Fruit fly (Drosophila melanogaster) whole organism, prepupa: ENCODE measurements around the gene CG15286.

ENCODE experiments used
- Blimp-1 ChIP-seq: fragments of 200-800 bp; sonication (Bioruptor generic); optimal IDR thresholded peaks from 3 replicates; lab custom pipeline; 2017; ENCODE audit warnings: missing biosample characterization, missing genetic modification characterization, mild to moderate bottlenecking, moderate library complexity, missing genetic modification reagents
- CG11294 ChIP-seq: fragments of 200-800 bp; sonication (Bioruptor generic); IDR thresholded peaks from 2 replicates; pipeline ENCODE4 v1.3.6; 2022; ENCODE audit warnings: missing biosample characterization, missing genetic modification characterization
- CG11762 ChIP-seq: fragments of 200-800 bp; sonication (Bioruptor generic); optimal IDR thresholded peaks from 3 replicates; lab custom pipeline; 2016; ENCODE audit warnings: missing biosample characterization, missing genetic modification characterization; ENCODE audit not compliant: insufficient read depth
- CG11902 ChIP-seq: fragments of 200-800 bp; sonication (Bioruptor generic); optimal IDR thresholded peaks from 3 replicates; lab custom pipeline; 2016; ENCODE audit warnings: missing biosample characterization, missing genetic modification characterization
- CG1621 ChIP-seq: fragments of 200-800 bp; sonication (Bioruptor generic); optimal IDR thresholded peaks from 3 replicates; lab custom pipeline; 2018; ENCODE audit warnings: missing biosample characterization, mild to moderate bottlenecking, missing genetic modification characterization
- CG16779 ChIP-seq: fragments of 200-800 bp; sonication (Bioruptor generic); optimal IDR thresholded peaks from 3 replicates; lab custom pipeline; 2017; ENCODE audit warnings: missing biosample characterization, mild to moderate bottlenecking, missing genetic modification characterization
- CG3032 ChIP-seq: fragments of 200-800 bp; optimal IDR thresholded peaks from 2 replicates; lab custom pipeline; 2019; ENCODE audit warnings: missing biosample characterization, mild to moderate bottlenecking, missing genetic modification characterization, moderate library complexity
- CG31627 ChIP-seq: fragments of 200-800 bp; sonication (Bioruptor generic); optimal IDR thresholded peaks from 3 replicates; lab custom pipeline; 2016; ENCODE audit warnings: missing biosample characterization, missing genetic modification characterization
- CG32006 ChIP-seq: fragments of 200-800 bp; sonication (Bioruptor generic); optimal IDR thresholded peaks from 3 replicates; lab custom pipeline; 2017; ENCODE audit warnings: missing biosample characterization, mild to moderate bottlenecking, missing genetic modification characterization
- CG3919 ChIP-seq: fragments of 200-800 bp; sonication (Bioruptor generic); optimal IDR thresholded peaks from 3 replicates; lab custom pipeline; 2016; ENCODE audit warnings: missing biosample characterization, missing genetic modification characterization
- CG4318 ChIP-seq: fragments of 200-800 bp; sonication (Bioruptor generic); optimal IDR thresholded peaks from 3 replicates; lab custom pipeline; 2017; ENCODE audit warnings: missing biosample characterization, mild to moderate bottlenecking, missing genetic modification characterization
- CG6276 ChIP-seq: fragments of 200-800 bp; sonication (Bioruptor generic); optimal IDR thresholded peaks from 2 replicates; lab custom pipeline; 2017; ENCODE audit warnings: missing biosample characterization, mild to moderate bottlenecking, missing genetic modification characterization
- CG6792 ChIP-seq: fragments of 200-800 bp; sonication (Bioruptor generic); optimal IDR thresholded peaks from 3 replicates; lab custom pipeline; 2016; ENCODE audit warnings: missing biosample characterization, missing genetic modification characterization
- CG6808 ChIP-seq: fragments of 200-800 bp; sonication (Bioruptor generic); optimal IDR thresholded peaks from 3 replicates; lab custom pipeline; 2017; ENCODE audit warnings: missing biosample characterization, missing genetic modification characterization, mild to moderate bottlenecking, moderate library complexity, missing genetic modification reagents
- CG6854 ChIP-seq: fragments of 200-800 bp; sonication (Bioruptor generic); optimal IDR thresholded peaks from 2 replicates; lab custom pipeline; 2017; ENCODE audit warnings: missing biosample characterization, mild to moderate bottlenecking, missing genetic modification characterization
- CG7368 ChIP-seq: fragments of 200-800 bp; sonication (Bioruptor generic); optimal IDR thresholded peaks from 3 replicates; lab custom pipeline; 2016; ENCODE audit warnings: missing biosample characterization, missing genetic modification characterization
- CG8119 ChIP-seq: fragments of 200-800 bp; sonication (Bioruptor generic); IDR thresholded peaks from 3 replicates; pipeline ENCODE4 v1.3.6; 2022; ENCODE audit warnings: missing biosample characterization, missing genetic modification characterization
- CG8319 ChIP-seq: fragments of 200-800 bp; sonication (Bioruptor generic); optimal IDR thresholded peaks from 3 replicates; lab custom pipeline; 2016; ENCODE audit warnings: missing biosample characterization, missing genetic modification characterization
- CG8632 ChIP-seq: fragments of 200-800 bp; sonication (Bioruptor generic); optimal IDR thresholded peaks from 3 replicates; lab custom pipeline; 2016; ENCODE audit warnings: missing biosample characterization, missing genetic modification characterization
- Eip78C ChIP-seq: fragments of 200-800 bp; sonication (Bioruptor generic); peaks from one replicate; lab custom pipeline; 2016; ENCODE audit warnings: missing biosample characterization, missing genetic modification characterization
- Eip93F ChIP-seq: fragments of 200-800 bp; sonication (Bioruptor generic); optimal IDR thresholded peaks from 2 replicates; lab custom pipeline; 2016; ENCODE audit warnings: missing biosample characterization, mild to moderate bottlenecking, missing genetic modification characterization
- Ets96B ChIP-seq: fragments of 200-800 bp; optimal IDR thresholded peaks from 2 replicates; lab custom pipeline; 2019; ENCODE audit warnings: missing biosample characterization, mild to moderate bottlenecking, missing genetic modification characterization, moderate library complexity
- Gug ChIP-seq: fragments of 200-800 bp; sonication (Bioruptor generic); IDR thresholded peaks from 2 replicates; pipeline ENCODE4 v1.3.6; 2022; ENCODE audit warnings: missing biosample characterization, missing genetic modification characterization
- Hr39 ChIP-seq: fragments of 200-800 bp; sonication (Bioruptor generic); optimal IDR thresholded peaks from 2 replicates; lab custom pipeline; 2016; ENCODE audit warnings: missing biosample characterization, missing genetic modification characterization
- Hr4 ChIP-seq: fragments of 200-800 bp; sonication (Bioruptor generic); optimal IDR thresholded peaks from 3 replicates; lab custom pipeline; 2016; ENCODE audit warnings: missing biosample characterization, missing genetic modification characterization
- Lpt ChIP-seq: fragments of 200-800 bp; sonication (Bioruptor generic); optimal IDR thresholded peaks from 3 replicates; lab custom pipeline; 2016; ENCODE audit warnings: missing biosample characterization, missing genetic modification characterization
- Met ChIP-seq: fragments of 200-800 bp; sonication (Bioruptor generic); optimal IDR thresholded peaks from 3 replicates; lab custom pipeline; 2016; ENCODE audit warnings: missing biosample characterization, missing genetic modification characterization
- Smox ChIP-seq: fragments of 200-800 bp; sonication (Bioruptor generic); optimal IDR thresholded peaks from 3 replicates; lab custom pipeline; 2016; ENCODE audit warnings: missing biosample characterization, missing genetic modification characterization
- Sox102F ChIP-seq: fragments of 200-800 bp; sonication (Bioruptor generic); optimal IDR thresholded peaks from 2 replicates; lab custom pipeline; 2016; ENCODE audit warnings: missing biosample characterization, mild to moderate bottlenecking, missing genetic modification characterization
- Sox14 ChIP-seq: fragments of 200-800 bp; sonication (Bioruptor generic); optimal IDR thresholded peaks from 3 replicates; lab custom pipeline; 2016; ENCODE audit warnings: missing biosample characterization, missing genetic modification characterization
- Sox15 ChIP-seq: fragments of 200-800 bp; sonication (Bioruptor generic); optimal IDR thresholded peaks from 3 replicates; lab custom pipeline; 2016; ENCODE audit warnings: missing biosample characterization, missing genetic modification characterization
- acj6 ChIP-seq: fragments of 200-800 bp; sonication (Bioruptor generic); optimal IDR thresholded peaks from 3 replicates; lab custom pipeline; 2016; ENCODE audit warnings: missing biosample characterization, missing genetic modification characterization
- cyc ChIP-seq: fragments of 200-800 bp; sonication (Bioruptor generic); optimal IDR thresholded peaks from 3 replicates; lab custom pipeline; 2016; ENCODE audit warnings: missing biosample characterization, missing genetic modification characterization
- eg ChIP-seq: fragments of 200-800 bp; sonication (Bioruptor generic); IDR thresholded peaks from 3 replicates; pipeline ENCODE4 v1.3.6; 2022; ENCODE audit warnings: missing biosample characterization, missing genetic modification characterization
- esn ChIP-seq: fragments of 200-800 bp; sonication (Bioruptor generic); optimal IDR thresholded peaks from 2 replicates; lab custom pipeline; 2016; ENCODE audit warnings: missing biosample characterization, mild to moderate bottlenecking, missing genetic modification characterization, moderate library complexity
- fkh ChIP-seq: fragments of 200-800 bp; sonication (Bioruptor generic); optimal IDR thresholded peaks from 3 replicates; lab custom pipeline; 2017; ENCODE audit warnings: missing biosample characterization, mild to moderate bottlenecking, missing genetic modification characterization, moderate library complexity
- pdm3 ChIP-seq: fragments of 200-800 bp; sonication (Bioruptor generic); optimal IDR thresholded peaks from 3 replicates; lab custom pipeline; 2016; ENCODE audit warnings: missing biosample characterization, missing genetic modification characterization
- salr ChIP-seq, 2 experiments: fragments of 200-800 bp; sonication (Bioruptor generic); optimal IDR thresholded peaks; 3 replicates each; lab custom pipeline; 2016 to 2018; ENCODE audit warnings: missing biosample characterization in 2 of 2, missing genetic modification characterization in 2 of 2, mild to moderate bottlenecking in 1 of 2
- spab ChIP-seq: fragments of 200-800 bp; sonication (Bioruptor generic); optimal IDR thresholded peaks from 2 replicates; lab custom pipeline; 2017; ENCODE audit warnings: missing biosample characterization, mild to moderate bottlenecking, missing genetic modification characterization, missing genetic modification reagents
- ss ChIP-seq, 2 experiments: fragments of 200-800 bp; sonication (Bioruptor generic); optimal IDR thresholded peaks; 2 replicates in 1 of 2; 3 replicates in 1 of 2; lab custom pipeline; 2017 to 2018; ENCODE audit warnings: mild to moderate bottlenecking in 2 of 2, missing biosample characterization in 2 of 2, missing genetic modification characterization in 2 of 2, moderate library complexity in 1 of 2

CG15286 gene

dm6 chr2L:14373250-14373649 lies 35.2 kb downstream of the CG15286 start:
- TF ChIP-seq CG6792, result no peak

- TF ChIP-seq CG11902 (no peak), Eip78C (GFP tag; lab: Kevin White, UChicago) (peak; percentile 6)
Measured at dm6 chr2L:14374024-14374423, 36.0 kb downstream of the CG15286 start.

dm6 chr2L:14376484-14377254 lies 38.6 kb downstream of the CG15286 start:
- TF ChIP-seq Eip93F (GFP tag; lab: Kevin White, UChicago) (no peak), Lpt (GFP tag; lab: Kevin White, UChicago) (no peak), CG16779 (tag; lab: Kevin White, UChicago) (no peak), acj6 (GFP tag; lab: Kevin White, UChicago) (no peak), CG6854 (no peak), CG6276 (GFP tag; lab: Kevin White, UChicago) (no peak), esn (no peak), ss (GFP tag; optimal IDR thresholded peaks at IDR 0.05; lab: Kevin White, UChicago) (no peak), CG6808 (GFP tag; lab: Kevin White, UChicago) (no peak), CG11294 (GFP tag; lab: Robert Waterston, UW) (no peak), CG32006 (no peak), Met (no peak), eg (GFP tag; lab: Robert Waterston, UW) (no peak)

dm6 chr2L:14381072-14381471 lies 43.0 kb downstream of the CG15286 start, which contains the start of gene ppk:
ppk (minus strand) TSS chr2L:14381172.
- TF ChIP-seq Sox102F (GFP tag; lab: Kevin White, UChicago), result no peak

dm6 chr2L:14381881-14382280 lies 43.8 kb downstream of the CG15286 start:
- TF ChIP-seq CG7368 (GFP tag; lab: Kevin White, UChicago), result no peak
- no peak for TF ChIP-seq Hr4 (GFP tag; lab: Kevin White, UChicago)
- TF ChIP-seq CG32006, result no peak
- TF ChIP-seq Sox102F (GFP tag; lab: Kevin White, UChicago), result peak; percentile 13
- no peak for TF ChIP-seq CG11294 (GFP tag; lab: Robert Waterston, UW)
- peak in 1 of 2 experiments; percentile 4 for TF ChIP-seq ss (GFP tag; optimal IDR thresholded peaks at IDR 0.05; lab: Kevin White, UChicago)
- no peak for TF ChIP-seq Smox (GFP tag; lab: Kevin White, UChicago)
- peak; percentile 62 for TF ChIP-seq Eip78C (GFP tag; lab: Kevin White, UChicago)

dm6 chr2L:14386522-14386921 lies 48.5 kb downstream of the CG15286 start:
- TF ChIP-seq Smox (GFP tag; lab: Kevin White, UChicago) (peak; percentile 94), Eip78C (GFP tag; lab: Kevin White, UChicago) (peak; percentile 98), CG31627 (GFP tag; lab: Kevin White, UChicago) (peak; percentile 94), pdm3 (GFP tag; lab: Kevin White, UChicago) (peak; percentile 92), fkh (GFP tag; lab: Kevin White, UChicago) (no peak), CG8319 (peak; percentile 83), Blimp-1 (GFP tag; lab: Kevin White, UChicago) (peak; percentile 82), CG6276 (GFP tag; lab: Kevin White, UChicago) (peak; percentile 77), Gug (GFP tag; lab: Robert Waterston, UW) (peak; percentile 78), Sox15 (GFP tag; lab: Kevin White, UChicago) (peak; percentile 82), CG3032 (tag; lab: Kevin White, UChicago) (peak; percentile 91), CG8119 (peak; percentile 84), CG3919 (GFP tag; lab: Kevin White, UChicago) (peak; percentile 95), Sox14 (GFP tag; lab: Kevin White, UChicago) (peak; percentile 94), CG1621 (tag; lab: Kevin White, UChicago) (peak; percentile 89), Hr39 (GFP tag; lab: Kevin White, UChicago) (peak; percentile 94), Ets96B (tag; lab: Kevin White, UChicago) (peak; percentile 77), CG4318 (GFP tag; lab: Kevin White, UChicago) (peak; percentile 70), CG8632 (GFP tag; lab: Kevin White, UChicago) (peak; percentile 87), cyc (peak; percentile 95), salr (GFP tag; optimal IDR thresholded peaks at IDR 0.05; lab: Kevin White, UChicago) (peak; percentile 78 to 89), CG11762 (peak; percentile 91), spab (GFP tag; lab: Kevin White, UChicago) (peak; percentile 92), CG6808 (GFP tag; lab: Kevin White, UChicago) (peak; percentile 93), CG6792 (peak; percentile 94)
